Fruit fly (Drosophila melanogaster): ENCODE results near the gene CG7017.

The CG7017 gene

DNA sequence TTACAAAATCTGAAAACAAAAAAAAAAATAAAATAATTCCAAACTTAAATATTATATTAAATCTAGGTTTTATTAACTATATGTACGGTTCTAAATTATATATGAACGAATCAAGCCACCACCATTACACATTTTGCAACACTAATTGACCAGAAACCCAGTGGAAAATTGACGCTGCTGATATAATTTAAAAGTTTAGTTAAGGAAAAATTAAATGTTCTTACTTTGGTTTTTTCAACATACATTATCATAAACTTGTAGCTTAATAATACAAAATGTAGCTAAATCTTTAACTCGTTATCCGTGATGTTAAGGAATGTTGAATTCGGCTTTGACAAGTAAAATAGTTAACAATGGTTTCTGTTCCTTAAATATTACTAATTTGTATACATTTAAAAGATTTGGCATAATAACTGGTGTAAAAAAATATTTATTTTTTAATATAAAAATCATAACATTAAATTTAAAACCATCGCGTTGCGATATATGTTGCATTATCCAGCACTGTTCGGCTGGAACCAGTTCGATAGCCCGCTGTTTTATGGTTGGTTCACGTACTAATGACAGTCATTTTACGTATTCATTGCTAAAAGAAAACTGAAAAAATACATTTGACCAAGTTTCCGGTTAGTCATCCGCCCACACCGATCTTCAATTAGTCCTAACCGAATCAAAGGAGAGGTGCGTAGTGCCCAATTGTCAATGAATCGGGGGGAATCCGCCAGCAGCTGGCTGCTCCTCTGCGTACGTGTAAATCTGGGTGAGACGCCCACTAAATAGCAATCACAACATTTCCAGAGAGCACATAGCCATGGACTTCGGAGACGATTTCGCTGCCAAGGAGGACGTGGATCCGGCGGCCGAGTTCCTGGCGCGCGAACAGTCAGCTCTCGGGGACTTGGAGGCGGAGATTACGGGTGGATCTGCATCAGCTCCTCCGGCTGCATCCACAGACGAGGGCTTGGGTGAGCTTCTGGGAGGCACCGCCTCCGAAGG lies 30.4 kb upstream of the CG7017 start (continued):
- TF ChIP-seq CG5180 (GFP tag; optimal IDR thresholded peaks at IDR 0.05) (peak; percentile 10), fd96Cb (tag; optimal IDR thresholded peaks at IDR 0.05) (peak; percentile 34), org-1 (GFP tag; optimal IDR thresholded peaks at IDR 0.05) (peak; percentile 8), Xrp1 (GFP tag; IDR thresholded peaks at IDR 0.05) (peak; percentile 71), Dfd (GFP tag; optimal IDR thresholded peaks at IDR 0.05) (no peak), toy (GFP tag; IDR thresholded peaks at IDR 0.05) (no peak), D (optimal IDR thresholded peaks at IDR 0.05) (no peak), D (GFP tag; optimal IDR thresholded peaks at IDR 0.05) (peak; percentile 21), CG10267 (tag; optimal IDR thresholded peaks at IDR 0.05) (peak; percentile 81), Sry-β (GFP tag; optimal IDR thresholded peaks at IDR 0.05) (no peak), sens (GFP tag) (peak; percentile 85), CG17385 (GFP tag; optimal IDR thresholded peaks at IDR 0.05) (peak; percentile 48), phol (tag; optimal IDR thresholded peaks at IDR 0.05) (peak; percentile 68), HLHmδ (GFP tag; optimal IDR thresholded peaks at IDR 0.05) (no peak), CG3281 (GFP tag; optimal IDR thresholded peaks at IDR 0.05) (peak; percentile 64), abd-A (tag; optimal IDR thresholded peaks at IDR 0.05) (no peak), CG8944 (GFP tag; optimal IDR thresholded peaks at IDR 0.05) (peak; percentile 11), peb (GFP tag; IDR thresholded peaks at IDR 0.05) (0 out of 2 replicates have a peak, but pooled peaks have one; percentile 46), CG10979 (tag; optimal IDR thresholded peaks at IDR 0.05) (peak; percentile 43), Deaf1 (tag; optimal IDR thresholded peaks at IDR 0.05) (peak; percentile 12), ham (GFP tag; IDR thresholded peaks at IDR 0.05) (no peak), CG12659 (GFP tag; optimal IDR thresholded peaks at IDR 0.05) (peak; percentile 72), NK7.1 (GFP tag; optimal IDR thresholded peaks at IDR 0.05) (no peak), onecut (GFP tag; IDR thresholded peaks at IDR 0.05) (0 out of 2 replicates have a peak, but pooled peaks have one; percentile 10), CG3995 (GFP tag; optimal IDR thresholded peaks at IDR 0.05) (peak; percentile 11), B-H1 (GFP tag; IDR thresholded peaks at IDR 0.05) (no peak; the same call in 1 of the 3 replicates), Sox102F (GFP tag; optimal IDR thresholded peaks at IDR 0.05) (peak; percentile 70), PHDP (tag; optimal IDR thresholded peaks at IDR 0.05) (peak; percentile 73), CoRest (tag; optimal IDR thresholded peaks at IDR 0.05) (peak; percentile 79), sisA (GFP tag; IDR thresholded peaks at IDR 0.05) (0 out of 2 replicates have a peak, but pooled peaks have one; percentile 34), D19A (tag; optimal IDR thresholded peaks at IDR 0.05) (peak; percentile 42), Dll (GFP tag; IDR thresholded peaks at IDR 0.05; ENCODE audit: partially characterized antibody) (peak; percentile 79), Dad (GFP tag; optimal IDR thresholded peaks at IDR 0.05) (no peak), CG1647 (GFP tag; optimal IDR thresholded peaks at IDR 0.05) (no peak), corto (GFP tag; optimal IDR thresholded peaks at IDR 0.05) (peak; percentile 48), CG30431 (GFP tag; optimal IDR thresholded peaks at IDR 0.05) (no peak), Hmr (GFP tag; optimal IDR thresholded peaks at IDR 0.05) (peak; percentile 61), crol (GFP tag; IDR thresholded peaks at IDR 0.05) (no peak), Ssrp (tag; optimal IDR thresholded peaks at IDR 0.05) (peak; percentile 60), gcm2 (GFP tag; optimal IDR thresholded peaks at IDR 0.05) (no peak), pzg (GFP tag; optimal IDR thresholded peaks at IDR 0.05) (peak; percentile 52), hth (optimal IDR thresholded peaks at IDR 0.05) (no peak), bcd (GFP tag; optimal IDR thresholded peaks at IDR 0.05) (peak; percentile 65), B-H2 (GFP tag; optimal IDR thresholded peaks at IDR 0.05) (peak; percentile 39), tin (GFP tag; optimal IDR thresholded peaks at IDR 0.05) (peak; percentile 41), HHEX (GFP tag; optimal IDR thresholded peaks at IDR 0.05) (peak; percentile 2), CG2712 (tag; optimal IDR thresholded peaks at IDR 0.05) (peak; percentile 53), salm (tag; optimal IDR thresholded peaks at IDR 0.05) (no peak)

Data from whole organism, embryonic.